Worm (Caenorhabditis elegans) whole organism, young adult: ENCODE data around the gene nhr-153.

Source experiments
- C17E4.6 ChIP-seq: fragments of 200-800 bp; sonication (Bioruptor generic); IDR thresholded peaks from 2 replicates; pipeline ENCODE4 v1.3.6; 2022; ENCODE audit warnings: missing genetic modification reagents, missing genetic modification characterization, missing compliant biosample characterization
- F57C9.4 ChIP-seq: sonication (generic microtip); optimal IDR thresholded peaks from 2 replicates; lab custom pipeline; 2017; ENCODE audit warnings: mild to moderate bottlenecking, missing genetic modification characterization, missing compliant biosample characterization
- T07F8.4 ChIP-seq: sonication (generic microtip); optimal IDR thresholded peaks from 2 replicates; lab custom pipeline; 2016; ENCODE audit warnings: mild to moderate bottlenecking, missing genetic modification characterization, moderate library complexity, missing compliant biosample characterization
- Y79H2A.3 ChIP-seq: fragments of 200-800 bp; sonication (Bioruptor generic); conservative IDR thresholded peaks from 2 replicates; pipeline ENCODE4 v1.3.6; 2022; ENCODE audit warnings: missing genetic modification reagents, missing genetic modification characterization, missing compliant biosample characterization
- ZK185.1 ChIP-seq: sonication (generic microtip); optimal IDR thresholded peaks from 2 replicates; lab custom pipeline; 2016; ENCODE audit warnings: mild to moderate bottlenecking, missing genetic modification characterization, missing compliant biosample characterization; ENCODE audit not compliant: poor library complexity, severe bottlenecking
- akir-1 ChIP-seq: fragments of 200-800 bp; sonication (Bioruptor generic); optimal IDR thresholded peaks from 2 replicates; lab custom pipeline; 2018; ENCODE audit warnings: mild to moderate bottlenecking, missing genetic modification characterization, moderate library complexity, missing compliant biosample characterization
- attf-3 ChIP-seq: fragments of 200-800 bp; sonication (Bioruptor generic); conservative IDR thresholded peaks from 2 replicates; pipeline ENCODE4 v1.3.6; 2022; ENCODE audit warnings: missing genetic modification reagents, missing genetic modification characterization, missing compliant biosample characterization
- bed-2 ChIP-seq: fragments of 200-800 bp; sonication (Bioruptor generic); IDR thresholded peaks from 2 replicates; pipeline ENCODE4 v1.3.6; 2022; ENCODE audit warnings: missing genetic modification reagents, missing genetic modification characterization, missing compliant biosample characterization
- ceh-58 ChIP-seq: fragments of 200-800 bp; sonication (Bioruptor generic); IDR thresholded peaks from 2 replicates; pipeline ENCODE4 v1.3.6; 2022; ENCODE audit warnings: missing genetic modification characterization, missing compliant biosample characterization
- ceh-79 ChIP-seq: sonication (generic microtip); optimal IDR thresholded peaks from 2 replicates; lab custom pipeline; 2017; ENCODE audit warnings: mild to moderate bottlenecking, missing genetic modification characterization, missing compliant biosample characterization
- egl-18 ChIP-seq: fragments of 200-800 bp; sonication (Bioruptor generic); IDR thresholded peaks from 2 replicates; pipeline ENCODE4 v1.3.6; 2022; ENCODE audit warnings: missing genetic modification reagents, missing genetic modification characterization, missing compliant biosample characterization
- egrh-3 ChIP-seq: fragments of 200-800 bp; sonication (Bioruptor generic); IDR thresholded peaks from 2 replicates; pipeline ENCODE4 v1.3.6; 2022; ENCODE audit warnings: missing genetic modification reagents, missing genetic modification characterization, missing compliant biosample characterization
- ets-4 ChIP-seq: fragments of 200-800 bp; sonication (Bioruptor generic); optimal IDR thresholded peaks from 2 replicates; lab custom pipeline; 2018; ENCODE audit warnings: mild to moderate bottlenecking, missing genetic modification characterization, missing compliant biosample characterization
- fkh-3 ChIP-seq: sonication (generic microtip); optimal IDR thresholded peaks from 2 replicates; lab custom pipeline; 2016; ENCODE audit warnings: mild to moderate bottlenecking, missing genetic modification characterization, missing compliant biosample characterization
- gei-17 ChIP-seq: fragments of 200-800 bp; sonication (Bioruptor generic); optimal IDR thresholded peaks from 2 replicates; lab custom pipeline; 2018; ENCODE audit warnings: mild to moderate bottlenecking, missing genetic modification characterization, missing compliant biosample characterization
- hlh-26 ChIP-seq: fragments of 200-800 bp; sonication (Bioruptor generic); conservative IDR thresholded peaks from 2 replicates; pipeline ENCODE4 v1.3.6; 2022; ENCODE audit warnings: missing genetic modification reagents, missing genetic modification characterization, missing compliant biosample characterization
- hmg-1.2 ChIP-seq: fragments of 200-800 bp; sonication (Bioruptor generic); IDR thresholded peaks from 2 replicates; pipeline ENCODE4 v1.3.6; 2022; ENCODE audit warnings: missing genetic modification reagents, missing genetic modification characterization, missing compliant biosample characterization
- hmg-20 ChIP-seq: fragments of 200-800 bp; sonication (Bioruptor generic); IDR thresholded peaks from 2 replicates; pipeline ENCODE4 v1.3.6; 2022; ENCODE audit warnings: missing genetic modification reagents, missing genetic modification characterization, missing compliant biosample characterization
- let-526 ChIP-seq: fragments of 200-800 bp; sonication (Bioruptor generic); IDR thresholded peaks from 2 replicates; pipeline ENCODE4 v1.3.6; 2022; ENCODE audit warnings: missing genetic modification reagents, missing genetic modification characterization, missing compliant biosample characterization
- lin-26 ChIP-seq: fragments of 200-800 bp; sonication (Bioruptor generic); IDR thresholded peaks from 2 replicates; pipeline ENCODE4 v1.3.6; 2022; ENCODE audit warnings: missing genetic modification reagents, missing genetic modification characterization, missing compliant biosample characterization
- lin-35 ChIP-seq, 3 experiments: fragments of 150-350 bp in 2 of 3; sonication (generic microtip) in 1 of 3; optimal IDR thresholded peaks; 2 replicates each; lab custom pipeline; 2014 to 2018; ENCODE audit warnings: missing biosample characterization in 3 of 3, missing genetic modification characterization in 3 of 3, missing genetic modification reagents in 3 of 3
- lin-54 ChIP-seq: fragments of 200-800 bp; sonication (Bioruptor generic); optimal IDR thresholded peaks from 2 replicates; lab custom pipeline; 2018; ENCODE audit warnings: mild to moderate bottlenecking, missing genetic modification characterization, missing compliant biosample characterization
- nfya-1 ChIP-seq: sonication (generic microtip); optimal IDR thresholded peaks from 2 replicates; lab custom pipeline; 2017; ENCODE audit warnings: antibody characterized with exemption, missing compliant biosample characterization, missing genetic modification characterization, borderline replicate concordance; ENCODE audit not compliant: insufficient read depth
- nhr-120 ChIP-seq: fragments of 200-800 bp; sonication (Bioruptor generic); IDR thresholded peaks from 2 replicates; pipeline ENCODE4 v1.3.6; 2022; ENCODE audit warnings: missing genetic modification characterization, missing compliant biosample characterization
- nhr-80 ChIP-seq: sonication (generic microtip); optimal IDR thresholded peaks from 2 replicates; lab custom pipeline; 2016; ENCODE audit warnings: missing genetic modification characterization, missing compliant biosample characterization
- nhr-90 ChIP-seq: sonication (generic microtip); optimal IDR thresholded peaks from 2 replicates; lab custom pipeline; 2016; ENCODE audit warnings: missing genotype, mild to moderate bottlenecking, missing genetic modification characterization, missing compliant biosample characterization
- pha-4 ChIP-seq: fragments of 150-350 bp; sonication (generic microtip); optimal IDR thresholded peaks from 2 replicates; lab custom pipeline; 2014; ENCODE audit warnings: missing biosample characterization, missing genetic modification reagents, missing genetic modification characterization
- sdz-38 ChIP-seq: sonication (generic microtip); optimal IDR thresholded peaks from 2 replicates; lab custom pipeline; 2016; ENCODE audit warnings: missing genotype, missing genetic modification characterization, missing compliant biosample characterization
- snpc-3.4 ChIP-seq: sonication (generic microtip); optimal IDR thresholded peaks from 2 replicates; lab custom pipeline; 2017; ENCODE audit warnings: missing genetic modification characterization, mild to moderate bottlenecking, missing compliant biosample characterization, antibody characterized with exemption, moderate library complexity, missing genotype, missing genetic modification reagents
- snpc-4 ChIP-seq, 5 experiments: fragments of 150-350 bp in 1 of 5; sonication (generic microtip) in 4 of 5; optimal IDR thresholded peaks; 2 replicates each; lab custom pipeline; 2014 to 2018; ENCODE audit warnings: missing genetic modification characterization in 5 of 5, missing biosample characterization in 3 of 5, antibody characterized with exemption in 2 of 5, mild to moderate bottlenecking in 2 of 5, missing compliant biosample characterization in 2 of 5, missing genotype in 2 of 5, moderate library complexity in 2 of 5, missing genetic modification reagents in 1 of 5
- tbx-9 ChIP-seq: sonication (generic microtip); optimal IDR thresholded peaks from 2 replicates; lab custom pipeline; 2016; ENCODE audit warnings: borderline replicate concordance, missing genetic modification characterization, inconsistent platforms, missing compliant biosample characterization
- unc-130 ChIP-seq: sonication (generic microtip); optimal IDR thresholded peaks from 2 replicates; lab custom pipeline; 2016; ENCODE audit warnings: missing genetic modification reagents, missing genetic modification characterization, missing compliant biosample characterization
- xnd-1 ChIP-seq: sonication (generic microtip); optimal IDR thresholded peaks from 2 replicates; lab custom pipeline; 2016; ENCODE audit warnings: missing genotype, missing genetic modification reagents, missing genetic modification characterization, missing compliant biosample characterization
- ztf-6 ChIP-seq: fragments of 200-800 bp; sonication (Bioruptor generic); IDR thresholded peaks from 2 replicates; pipeline ENCODE4 v1.3.6; 2022; ENCODE audit warnings: missing genetic modification reagents, missing genetic modification characterization, missing compliant biosample characterization

Gene nhr-153

DNA sequence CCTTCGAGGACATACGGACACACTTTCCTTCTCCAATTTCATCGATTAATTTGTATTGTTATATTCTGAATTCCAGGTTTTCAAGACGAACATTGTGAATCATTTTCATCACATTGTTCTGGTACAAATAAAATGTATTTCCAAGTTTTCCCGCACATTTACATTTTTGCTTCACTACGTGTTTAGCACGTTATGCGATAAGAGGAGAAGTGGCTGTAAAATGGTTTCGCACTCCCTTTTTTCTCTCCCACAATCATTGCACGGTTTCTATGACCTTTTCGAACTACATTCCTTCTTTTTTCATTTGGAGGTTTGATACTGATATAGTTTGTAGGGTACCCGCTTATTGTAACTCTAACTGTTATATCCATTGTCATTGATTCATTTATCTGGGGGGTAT lies 9.7 kb downstream of the nhr-153 start:
- TF ChIP-seq fkh-3 (tag; lab: Kevin White, UChicago), result no peak
- TF ChIP-seq egrh-3 (GFP tag; lab: Robert Waterston, UW), result no peak
- no peak for TF ChIP-seq nfya-1 (tag; lab: Kevin White, UChicago)
- TF ChIP-seq nhr-90, result no peak
- TF ChIP-seq nhr-80 (tag; lab: Kevin White, UChicago), result peak; percentile 70

DNA sequence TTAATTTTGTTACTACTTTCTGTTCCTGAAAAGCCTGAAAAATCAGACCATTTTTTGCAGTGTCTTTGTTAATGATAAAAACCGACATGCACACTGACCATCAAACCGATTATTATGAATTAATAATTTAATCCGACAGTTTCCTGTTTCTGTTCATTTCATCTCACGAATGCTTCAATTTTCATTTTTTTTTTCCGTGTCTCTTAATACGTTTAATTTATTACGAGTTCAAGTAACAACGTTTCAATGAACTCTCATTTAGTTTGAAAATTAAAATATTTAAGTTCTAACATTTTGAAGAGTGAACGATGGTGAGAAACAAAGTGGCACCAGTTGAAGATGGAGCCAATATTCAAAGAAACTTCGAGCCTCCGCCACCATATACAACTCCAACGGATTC lies 10.7 kb downstream of the nhr-153 start, which contains the start of gene spin-1:
spin-1 (plus strand) TSS at position 301 of the 400 bp plus-strand sequence.
- TF ChIP-seq ets-4 (GFP tag; lab: Kevin White, UChicago) (no peak), lin-54 (no peak), egl-18 (GFP tag; lab: Robert Waterston, UW) (no peak), ceh-58 (no peak), akir-1 (GFP tag; lab: Kevin White, UChicago) (no peak), hmg-20 (no peak), lin-35 (GFP tag; optimal IDR thresholded peaks at IDR 0.05; lab: Kevin White, UChicago) (no peak), ceh-79 (no peak), nhr-120 (GFP tag; lab: Robert Waterston, UW) (no peak), ztf-6 (no peak), let-526 (GFP tag; lab: Robert Waterston, UW) (no peak), lin-26 (GFP tag; lab: Robert Waterston, UW) (no peak), C17E4.6 (GFP tag; lab: Robert Waterston, UW) (no peak), ZK185.1 (no peak), attf-3 (GFP tag; lab: Robert Waterston, UW) (no peak), hmg-1.2 (GFP tag; lab: Robert Waterston, UW) (no peak), xnd-1 (tag; lab: Kevin White, UChicago) (no peak)
- TF ChIP-seq, all 124 proteins: peak for 0

DNA sequence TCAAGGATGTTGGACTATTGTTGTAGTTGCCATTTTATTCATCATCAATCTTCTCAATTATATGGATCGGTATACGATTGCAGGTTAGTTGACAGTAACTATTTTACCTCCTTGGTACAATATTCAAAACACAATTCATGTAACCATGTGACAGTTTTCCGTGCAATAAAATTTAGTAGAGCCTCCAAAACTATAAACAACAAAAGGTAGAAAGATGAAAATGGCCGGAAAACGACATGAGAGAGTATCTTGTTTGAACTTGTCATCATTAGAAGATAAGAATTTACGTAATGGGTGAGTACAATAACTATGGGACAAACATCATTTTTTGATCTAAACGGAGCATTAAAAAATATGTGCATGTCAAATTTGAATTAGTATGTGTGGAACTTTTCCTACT lies 11.1 kb downstream of the nhr-153 start:
- TF ChIP-seq hlh-26 (GFP tag; lab: Robert Waterston, UW), result no peak
- no peak for TF ChIP-seq unc-130 (GFP tag; lab: Kevin White, UChicago)
- peak; percentile 27 for TF ChIP-seq nhr-80 (tag; lab: Kevin White, UChicago)

DNA sequence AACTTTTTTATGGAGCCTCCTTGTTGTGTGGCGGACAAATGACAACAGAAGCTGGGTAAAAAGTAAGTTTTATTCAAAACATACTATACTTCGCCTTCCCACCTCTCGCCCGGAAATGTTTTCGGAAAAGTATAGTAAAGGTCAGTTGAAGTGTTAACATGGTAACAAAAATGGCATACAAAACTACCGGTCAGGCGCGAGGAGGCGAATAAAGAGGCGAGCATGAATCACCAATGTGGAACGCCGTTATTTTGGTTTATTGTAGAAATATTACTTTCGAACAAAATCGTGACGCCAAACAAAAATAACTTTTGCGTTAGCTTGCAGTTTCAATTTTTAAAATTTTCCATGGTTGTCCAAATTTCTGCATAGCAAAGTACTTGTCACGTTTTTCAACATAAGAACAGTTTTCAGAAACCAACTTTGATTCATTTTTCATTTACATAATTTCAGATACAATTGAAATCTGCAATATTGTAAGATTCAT lies 13.6 kb downstream of the nhr-153 start, which contains the start of gene C13C4.8:
C13C4.8 (plus strand) TSS at position 437 of the 487 bp plus-strand sequence.
- TF ChIP-seq snpc-3.4 (tag; lab: Kevin White, UChicago) (no peak), Y79H2A.3 (GFP tag; lab: Robert Waterston, UW) (no peak), tbx-9 (tag; lab: Kevin White, UChicago) (no peak), T07F8.4 (tag; lab: Kevin White, UChicago) (no peak), sdz-38 (tag; lab: Kevin White, UChicago) (no peak), bed-2 (GFP tag; lab: Robert Waterston, UW) (no peak), akir-1 (GFP tag; lab: Kevin White, UChicago) (no peak), hlh-26 (GFP tag; lab: Robert Waterston, UW) (no peak), pha-4 (tag; lab: Kevin White, UChicago) (no peak), snpc-4 (GFP tag; optimal IDR thresholded peaks at IDR 0.05; lab: Kevin White, UChicago) (no peak), snpc-4 (tag; optimal IDR thresholded peaks at IDR 0.05; lab: Kevin White, UChicago) (no peak), gei-17 (no peak), F57C9.4 (tag; lab: Kevin White, UChicago) (no peak)
- TF ChIP-seq, all 124 proteins: peak for 0
